Worm (Caenorhabditis elegans) whole organism, late embryonic: ENCODE data around the gene Y47D3A.31.
A peak's percentile ranks its signal among the peaks of the same experiment; 100 is the strongest.

Experiments used
- C38D4.7 ChIP-seq: fragments of 200-800 bp; sonication (Bioruptor generic); optimal IDR thresholded peaks from 2 replicates; lab custom pipeline; 2018; ENCODE audit warnings: mild to moderate bottlenecking, missing genetic modification characterization, moderate library complexity, missing compliant biosample characterization
- F13H6.1 ChIP-seq: sonication (generic microtip); optimal IDR thresholded peaks from 2 replicates; lab custom pipeline; 2016; ENCODE audit warnings: missing genetic modification characterization, missing compliant biosample characterization
- K09A11.1 ChIP-seq: sonication (generic microtip); optimal IDR thresholded peaks from 2 replicates; lab custom pipeline; 2017; ENCODE audit warnings: antibody characterized with exemption, mild to moderate bottlenecking, missing genetic modification characterization, missing compliant biosample characterization; ENCODE audit not compliant: insufficient read depth
- Y22D7AL.16 ChIP-seq: sonication (generic microtip); optimal IDR thresholded peaks from 2 replicates; lab custom pipeline; 2016; ENCODE audit warnings: missing genetic modification characterization, missing compliant biosample characterization
- ama-1 ChIP-seq: fragments of 150-350 bp; optimal IDR thresholded peaks from 2 replicates; lab custom pipeline; 2014
- ceh-18 ChIP-seq: sonication (generic microtip); optimal IDR thresholded peaks from 2 replicates; lab custom pipeline; 2016; ENCODE audit warnings: missing genetic modification characterization, missing compliant biosample characterization
- ceh-22 ChIP-seq: sonication (generic microtip); optimal IDR thresholded peaks from 2 replicates; lab custom pipeline; 2017; ENCODE audit warnings: missing biosample characterization, missing genetic modification characterization
- ceh-24 ChIP-seq: sonication (generic microtip); optimal IDR thresholded peaks from 2 replicates; lab custom pipeline; 2016; ENCODE audit warnings: mild to moderate bottlenecking, missing genetic modification characterization, missing compliant biosample characterization
- ceh-34 ChIP-seq: sonication (generic microtip); optimal IDR thresholded peaks from 2 replicates; lab custom pipeline; 2016; ENCODE audit warnings: mild to moderate bottlenecking, missing genetic modification characterization, missing compliant biosample characterization
- ceh-45 ChIP-seq: fragments of 200-800 bp; sonication (Bioruptor generic); IDR thresholded peaks from 2 replicates; pipeline ENCODE4 v1.3.6; 2022; ENCODE audit warnings: missing genetic modification reagents, missing genetic modification characterization, missing compliant biosample characterization
- ceh-6 ChIP-seq: fragments of 200-800 bp; sonication (Bioruptor generic); optimal IDR thresholded peaks from 2 replicates; lab custom pipeline; 2018; ENCODE audit warnings: mild to moderate bottlenecking, missing genetic modification characterization, missing compliant biosample characterization
- dmd-4 ChIP-seq: sonication (generic microtip); optimal IDR thresholded peaks from 2 replicates; lab custom pipeline; 2016; ENCODE audit warnings: borderline replicate concordance, missing genetic modification characterization, missing compliant biosample characterization
- elt-2 ChIP-seq: sonication (generic microtip); optimal IDR thresholded peaks from 2 replicates; lab custom pipeline; 2016; ENCODE audit warnings: missing genetic modification reagents, missing genetic modification characterization, missing compliant biosample characterization
- elt-4 ChIP-seq: sonication (generic microtip); optimal IDR thresholded peaks from 2 replicates; lab custom pipeline; 2016; ENCODE audit warnings: missing genetic modification characterization, missing compliant biosample characterization
- ets-4 ChIP-seq: sonication (generic microtip); optimal IDR thresholded peaks from 2 replicates; lab custom pipeline; 2016; ENCODE audit warnings: missing genetic modification characterization, missing compliant biosample characterization
- eyg-1 ChIP-seq: sonication (generic microtip); optimal IDR thresholded peaks from 2 replicates; lab custom pipeline; 2016; ENCODE audit warnings: missing genotype, missing genetic modification characterization, missing compliant biosample characterization
- fax-1 ChIP-seq: sonication (generic microtip); optimal IDR thresholded peaks from 2 replicates; lab custom pipeline; 2016; ENCODE audit warnings: missing genotype, missing genetic modification characterization, missing compliant biosample characterization
- fkh-10 ChIP-seq: fragments of 150-350 bp; optimal IDR thresholded peaks from 2 replicates; lab custom pipeline; 2014; ENCODE audit warnings: missing biosample characterization, missing genetic modification reagents, missing genetic modification characterization
- fkh-6 ChIP-seq: sonication (generic microtip); optimal IDR thresholded peaks from 2 replicates; lab custom pipeline; 2016; ENCODE audit warnings: missing genetic modification characterization, missing compliant biosample characterization
- hlh-13 ChIP-seq: fragments of 200-800 bp; sonication (Bioruptor generic); optimal IDR thresholded peaks from 2 replicates; lab custom pipeline; 2018; ENCODE audit warnings: mild to moderate bottlenecking, missing genetic modification characterization, missing compliant biosample characterization
- hlh-30 ChIP-seq: sonication (generic microtip); optimal IDR thresholded peaks from 2 replicates; lab custom pipeline; 2017; ENCODE audit warnings: antibody characterized with exemption, missing genetic modification characterization, missing compliant biosample characterization; ENCODE audit not compliant: insufficient read depth
- lim-6 ChIP-seq: sonication (generic microtip); optimal IDR thresholded peaks from 2 replicates; lab custom pipeline; 2016; ENCODE audit warnings: missing genetic modification characterization, missing compliant biosample characterization
- lin-11 ChIP-seq: fragments of 200-800 bp; sonication (Bioruptor generic); optimal IDR thresholded peaks from 2 replicates; lab custom pipeline; 2018; ENCODE audit warnings: mild to moderate bottlenecking, missing genetic modification characterization, missing compliant biosample characterization
- madf-2 ChIP-seq: sonication (generic microtip); optimal IDR thresholded peaks from 2 replicates; lab custom pipeline; 2017; ENCODE audit warnings: missing genetic modification characterization, missing compliant biosample characterization
- mec-3 ChIP-seq: sonication (generic microtip); optimal IDR thresholded peaks from 2 replicates; lab custom pipeline; 2016; ENCODE audit warnings: borderline replicate concordance, missing genetic modification characterization, missing compliant biosample characterization
- nfya-1 ChIP-seq: sonication (generic microtip); optimal IDR thresholded peaks from 2 replicates; lab custom pipeline; 2017; ENCODE audit warnings: missing genetic modification characterization, mild to moderate bottlenecking, missing compliant biosample characterization, antibody characterized with exemption, moderate library complexity
- nhr-11 ChIP-seq: fragments of 150-350 bp; optimal IDR thresholded peaks from 2 replicates; lab custom pipeline; 2014; ENCODE audit warnings: missing biosample characterization, missing genetic modification characterization
- nhr-232 ChIP-seq: sonication (generic microtip); optimal IDR thresholded peaks from 2 replicates; lab custom pipeline; 2016; ENCODE audit warnings: missing genetic modification characterization, missing compliant biosample characterization
- npax-4 ChIP-seq: sonication (generic microtip); optimal IDR thresholded peaks from 2 replicates; lab custom pipeline; 2016; ENCODE audit warnings: missing genetic modification characterization, missing compliant biosample characterization
- pat-9 ChIP-seq: fragments of 200-800 bp; sonication (Bioruptor generic); optimal IDR thresholded peaks from 2 replicates; lab custom pipeline; 2018; ENCODE audit warnings: mild to moderate bottlenecking, missing genetic modification characterization, moderate library complexity, missing compliant biosample characterization
- pha-4 ChIP-seq: fragments of 150-350 bp; optimal IDR thresholded peaks from 2 replicates; lab custom pipeline; 2018; ENCODE audit warnings: missing biosample characterization, missing genetic modification reagents, missing genetic modification characterization
- ref-2 ChIP-seq: sonication (generic microtip); optimal IDR thresholded peaks from 2 replicates; lab custom pipeline; 2016; ENCODE audit warnings: missing genetic modification characterization, missing compliant biosample characterization
- rnt-1 ChIP-seq: sonication (generic microtip); optimal IDR thresholded peaks from 2 replicates; lab custom pipeline; 2016; ENCODE audit warnings: missing genetic modification characterization, missing compliant biosample characterization
- sdc-2 ChIP-seq: sonication (generic microtip); optimal IDR thresholded peaks from 2 replicates; lab custom pipeline; 2016; ENCODE audit warnings: missing genotype, missing genetic modification characterization, missing compliant biosample characterization
- syd-9 ChIP-seq: sonication (generic microtip); optimal IDR thresholded peaks from 2 replicates; lab custom pipeline; 2016; ENCODE audit warnings: mild to moderate bottlenecking, missing genetic modification characterization, moderate library complexity, missing compliant biosample characterization
- tbx-2 ChIP-seq: sonication (generic microtip); optimal IDR thresholded peaks from 2 replicates; lab custom pipeline; 2016; ENCODE audit warnings: missing genetic modification characterization, missing compliant biosample characterization
- unc-3 ChIP-seq, 2 experiments: fragments of 200-800 bp in 1 of 2; sonication (Bioruptor generic) in 1 of 2; sonication (generic microtip) in 1 of 2; conservative IDR thresholded peaks in 1 of 2; optimal IDR thresholded peaks in 1 of 2; 2 replicates each; pipeline versions ENCODE4 v1.3.6 to Lab custom; 2016 to 2022; ENCODE audit warnings: missing compliant biosample characterization in 2 of 2, missing genetic modification characterization in 2 of 2, missing genetic modification reagents in 1 of 2
- unc-55 ChIP-seq: sonication (generic microtip); optimal IDR thresholded peaks from 2 replicates; lab custom pipeline; 2017; ENCODE audit warnings: missing biosample characterization, missing genetic modification reagents, missing genetic modification characterization

Y47D3A.31 gene

DNA sequence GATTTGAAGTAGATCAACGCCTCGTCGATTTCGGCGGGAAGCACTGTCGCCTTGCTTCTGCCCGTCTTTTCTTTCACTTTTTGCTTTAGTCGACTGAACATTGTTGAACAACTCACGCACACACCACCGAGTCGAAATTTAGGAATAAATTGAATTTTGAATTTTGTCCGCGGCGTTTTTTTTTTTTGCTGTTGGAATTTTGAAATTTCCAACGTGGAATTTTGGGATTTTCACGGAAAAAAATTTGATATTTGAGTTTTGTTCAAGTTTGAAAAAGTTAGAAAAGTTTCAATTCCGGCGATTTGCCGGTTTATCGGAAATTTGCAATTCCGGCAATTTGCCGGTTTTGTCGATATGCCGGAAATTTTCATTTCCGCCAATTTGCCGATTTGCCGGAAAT lies at the start of gene Y47D3A.31:
Gene Y47D3A.31 (minus strand): TSS at position 101 of the 400 bp plus-strand sequence.
- TF ChIP-seq fkh-10 (no peak), dmd-4 (tag; lab: Kevin White, UChicago) (no peak), elt-2 (no peak)
- TF ChIP-seq, all 69 proteins: peak for 0

DNA sequence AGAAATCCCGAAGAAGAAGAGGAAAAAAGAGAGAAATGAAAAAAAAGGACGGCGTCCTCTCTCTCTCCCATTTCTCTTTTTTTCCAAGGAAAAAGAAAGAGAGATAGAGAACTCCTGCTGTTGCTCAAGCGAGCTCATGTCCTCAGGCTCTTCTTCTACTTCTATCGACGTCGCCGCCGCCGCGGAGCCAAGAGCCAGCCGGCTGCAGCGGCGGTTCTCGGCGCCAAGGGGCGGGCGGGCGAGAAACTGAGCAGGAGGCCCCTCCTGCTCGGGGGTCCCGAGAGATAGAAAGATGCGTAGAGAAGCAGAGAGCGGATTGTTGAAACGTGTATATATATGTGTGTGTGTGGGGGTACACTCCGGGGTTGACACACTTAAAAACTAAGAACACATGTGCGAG lies 46.0 kb upstream of the Y47D3A.31 start:
- no peak for TF ChIP-seq nhr-232 (tag; lab: Kevin White, UChicago)
- no peak for TF ChIP-seq lin-11 (tag; lab: Kevin White, UChicago)
- TF ChIP-seq nfya-1 (tag; lab: Kevin White, UChicago) = peak; percentile 21
- no peak for TF ChIP-seq ref-2 (tag; lab: Kevin White, UChicago)
- no peak for TF ChIP-seq hlh-30
- TF ChIP-seq C38D4.7 (GFP tag; lab: Kevin White, UChicago) = no peak
- no peak for TF ChIP-seq unc-55 (GFP tag; lab: Kevin White, UChicago)
- no peak for TF ChIP-seq lim-6 (tag; lab: Kevin White, UChicago)
- TF ChIP-seq syd-9 (tag; lab: Kevin White, UChicago) = no peak
- TF ChIP-seq ceh-18 (tag; lab: Kevin White, UChicago) = peak; percentile 33
- no peak for TF ChIP-seq ceh-45 (GFP tag; lab: Robert Waterston, UW)
- TF ChIP-seq K09A11.1 (tag; lab: Kevin White, UChicago) = no peak
- no peak for TF ChIP-seq eyg-1 (tag; lab: Kevin White, UChicago)
- TF ChIP-seq F13H6.1 (tag; lab: Kevin White, UChicago) = no peak
- TF ChIP-seq ceh-34 = peak; percentile 20
- no peak for TF ChIP-seq hlh-13
- no peak for TF ChIP-seq elt-4 (tag; lab: Kevin White, UChicago)
- no peak for TF ChIP-seq ceh-24 (tag; lab: Kevin White, UChicago)
- no peak for TF ChIP-seq nhr-11
- peak; percentile 8 for TF ChIP-seq pat-9 (tag; lab: Kevin White, UChicago)

DNA sequence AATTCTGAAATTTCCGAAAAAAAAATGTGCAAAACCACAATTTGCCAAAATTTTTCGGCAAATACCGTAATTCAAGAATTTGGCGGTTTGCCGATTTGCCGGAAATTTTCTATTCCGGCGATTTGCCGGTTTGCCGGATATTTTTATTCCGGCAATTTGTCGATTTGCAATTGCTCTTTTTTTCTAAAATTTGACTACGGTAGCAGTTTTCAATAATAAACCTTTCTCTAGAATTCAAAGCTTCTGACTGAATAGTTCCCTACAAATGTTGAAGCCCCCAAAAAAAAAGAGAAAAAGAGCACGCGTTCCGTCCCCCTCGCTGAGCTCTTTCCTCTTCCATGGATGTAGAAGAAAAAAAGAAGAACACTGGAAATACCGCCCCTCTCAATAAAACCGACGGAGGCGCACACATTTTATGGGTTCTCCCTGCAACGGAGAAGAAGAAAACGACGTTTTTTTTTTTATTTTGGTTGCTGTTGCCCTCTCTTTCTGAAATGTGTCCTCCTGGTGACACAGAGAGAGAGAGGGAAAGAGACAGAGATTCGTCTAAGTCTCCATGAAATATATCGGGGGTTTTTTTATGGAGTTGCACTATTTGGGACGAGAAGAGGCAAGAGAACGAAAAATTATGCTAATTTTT lies 44.0 kb upstream of the Y47D3A.31 start:
- TF ChIP-seq eyg-1 (tag; lab: Kevin White, UChicago) (no peak), Y22D7AL.16 (tag; lab: Kevin White, UChicago) (no peak), F13H6.1 (tag; lab: Kevin White, UChicago) (no peak), madf-2 (tag; lab: Kevin White, UChicago) (no peak), pat-9 (tag; lab: Kevin White, UChicago) (no peak), elt-2 (no peak), unc-3 (GFP tag; conservative IDR thresholded peaks at IDR 0.05; lab: Robert Waterston, UW) (no peak), unc-3 (tag; optimal IDR thresholded peaks at IDR 0.05; lab: Kevin White, UChicago) (no peak), fax-1 (tag; lab: Kevin White, UChicago) (no peak), elt-4 (tag; lab: Kevin White, UChicago) (no peak), npax-4 (tag; lab: Kevin White, UChicago) (no peak), fkh-6 (tag; lab: Kevin White, UChicago) (no peak), pha-4 (tag; lab: Kevin White, UChicago) (no peak), ceh-6 (no peak), mec-3 (tag; lab: Kevin White, UChicago) (no peak), unc-55 (GFP tag; lab: Kevin White, UChicago) (no peak), rnt-1 (tag; lab: Kevin White, UChicago) (no peak), ets-4 (tag; lab: Kevin White, UChicago) (no peak), lin-11 (tag; lab: Kevin White, UChicago) (no peak)

DNA sequence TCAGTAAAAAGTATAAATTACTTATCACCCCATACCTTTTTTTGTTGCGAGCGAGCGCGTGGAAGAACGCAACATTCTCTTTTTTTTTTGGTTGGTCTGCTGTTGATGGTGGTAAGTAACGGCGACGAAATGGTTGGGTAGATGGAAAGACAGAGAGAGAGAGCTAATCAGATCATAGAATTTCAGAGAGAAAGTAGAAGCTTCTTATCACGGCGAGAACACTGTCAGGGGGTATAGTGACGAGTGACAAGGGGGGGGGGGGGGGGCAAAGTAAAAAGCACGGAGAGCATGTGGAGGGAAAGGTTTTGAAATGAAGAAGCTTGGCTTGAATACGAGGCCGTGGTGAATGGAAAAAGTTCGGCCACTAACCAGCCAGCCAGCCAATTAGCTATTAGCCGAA lies 40.3 kb upstream of the Y47D3A.31 start:
- no peak for TF ChIP-seq unc-55 (GFP tag; lab: Kevin White, UChicago)
- TF ChIP-seq sdc-2 (tag; lab: Kevin White, UChicago) = no peak
- TF ChIP-seq tbx-2 (tag; lab: Kevin White, UChicago) = no peak
- no peak for TF ChIP-seq ama-1 (lab: Kevin White, UChicago)
- no peak for TF ChIP-seq syd-9 (tag; lab: Kevin White, UChicago)
- no peak for TF ChIP-seq ceh-22
- TF ChIP-seq C38D4.7 (GFP tag; lab: Kevin White, UChicago) = no peak
- TF ChIP-seq pha-4 (tag; lab: Kevin White, UChicago) = no peak
- TF ChIP-seq nhr-11 = no peak
- TF ChIP-seq hlh-13 = no peak
- no peak for TF ChIP-seq elt-2
- TF ChIP-seq, all 69 proteins: peak for 0
